Worm (Caenorhabditis elegans) whole organism, young adult: ENCODE data around the gene rabn-5.

Experiments
- B0019.2 ChIP-seq: fragments of 200-800 bp; sonication (Bioruptor generic); conservative IDR thresholded peaks from 2 replicates; pipeline ENCODE4 v1.3.6; 2022; ENCODE audit warnings: missing genetic modification reagents, missing genetic modification characterization, missing compliant biosample characterization
- B0035.1 ChIP-seq: sonication (generic microtip); optimal IDR thresholded peaks from 2 replicates; lab custom pipeline; 2016; ENCODE audit warnings: missing genetic modification characterization, mild to moderate bottlenecking, missing compliant biosample characterization, missing genotype, missing genetic modification reagents
- B0336.3 ChIP-seq: fragments of 200-800 bp; sonication (Bioruptor generic); IDR thresholded peaks from 2 replicates; pipeline ENCODE4 v1.3.6; 2022; ENCODE audit warnings: missing genetic modification characterization, missing compliant biosample characterization
- C17E4.6 ChIP-seq: fragments of 200-800 bp; sonication (Bioruptor generic); IDR thresholded peaks from 2 replicates; pipeline ENCODE4 v1.3.6; 2022; ENCODE audit warnings: missing genetic modification reagents, missing genetic modification characterization, missing compliant biosample characterization
- D2030.7 ChIP-seq: fragments of 200-800 bp; sonication (Bioruptor generic); IDR thresholded peaks from 2 replicates; pipeline ENCODE4 v1.3.6; 2022; ENCODE audit warnings: missing genetic modification reagents, missing genetic modification characterization, missing compliant biosample characterization
- F22D6.2 ChIP-seq: sonication (generic microtip); optimal IDR thresholded peaks from 2 replicates; lab custom pipeline; 2016; ENCODE audit warnings: mild to moderate bottlenecking, missing genetic modification characterization, missing compliant biosample characterization
- F33H1.4 ChIP-seq: fragments of 200-800 bp; sonication (Bioruptor generic); IDR thresholded peaks from 2 replicates; pipeline ENCODE4 v1.3.6; 2022; ENCODE audit warnings: missing genetic modification reagents, missing genetic modification characterization, missing compliant biosample characterization
- F37B4.10 ChIP-seq: fragments of 200-800 bp; sonication (Bioruptor generic); IDR thresholded peaks from 2 replicates; pipeline ENCODE4 v1.3.6; 2022; ENCODE audit warnings: missing genetic modification characterization, missing compliant biosample characterization
- F49E8.2 ChIP-seq: sonication (generic microtip); optimal IDR thresholded peaks from 3 replicates; lab custom pipeline; 2017; ENCODE audit warnings: missing genetic modification characterization, mild to moderate bottlenecking, missing compliant biosample characterization, antibody characterized with exemption, moderate library complexity; ENCODE audit not compliant: insufficient read depth
- K11D2.4 ChIP-seq: fragments of 200-800 bp; sonication (Bioruptor generic); IDR thresholded peaks from 2 replicates; pipeline ENCODE4 v1.3.6; 2022; ENCODE audit warnings: missing genetic modification reagents, missing genetic modification characterization, missing compliant biosample characterization
- T26A5.8 ChIP-seq: sonication (generic microtip); optimal IDR thresholded peaks from 2 replicates; lab custom pipeline; 2016; ENCODE audit warnings: missing genetic modification characterization, missing compliant biosample characterization
- ZK185.1 ChIP-seq: sonication (generic microtip); optimal IDR thresholded peaks from 2 replicates; lab custom pipeline; 2016; ENCODE audit warnings: mild to moderate bottlenecking, missing genetic modification characterization, missing compliant biosample characterization; ENCODE audit not compliant: poor library complexity, severe bottlenecking
- aptf-2 ChIP-seq: fragments of 200-800 bp; sonication (Bioruptor generic); conservative IDR thresholded peaks from 2 replicates; pipeline ENCODE4 v1.3.6; 2022; ENCODE audit warnings: missing genetic modification reagents, missing genetic modification characterization, missing compliant biosample characterization
- athp-1 ChIP-seq: sonication (generic microtip); optimal IDR thresholded peaks from 2 replicates; lab custom pipeline; 2017; ENCODE audit warnings: mild to moderate bottlenecking, missing genetic modification characterization, missing compliant biosample characterization
- ceh-100 ChIP-seq: fragments of 200-800 bp; sonication (Bioruptor generic); IDR thresholded peaks from 2 replicates; pipeline ENCODE4 v1.3.6; 2022; ENCODE audit warnings: missing genetic modification reagents, missing genetic modification characterization, missing compliant biosample characterization
- ceh-27 ChIP-seq: fragments of 200-800 bp; sonication (Bioruptor generic); optimal IDR thresholded peaks from 2 replicates; lab custom pipeline; 2018; ENCODE audit warnings: mild to moderate bottlenecking, missing genetic modification characterization, moderate library complexity, missing compliant biosample characterization
- ceh-79 ChIP-seq: sonication (generic microtip); optimal IDR thresholded peaks from 2 replicates; lab custom pipeline; 2017; ENCODE audit warnings: mild to moderate bottlenecking, missing genetic modification characterization, missing compliant biosample characterization
- ceh-91 ChIP-seq: fragments of 200-800 bp; sonication (Bioruptor generic); IDR thresholded peaks from 2 replicates; pipeline ENCODE4 v1.3.6; 2022; ENCODE audit warnings: missing genetic modification reagents, missing genetic modification characterization, missing compliant biosample characterization
- dox-1 ChIP-seq: fragments of 200-800 bp; sonication (Bioruptor generic); IDR thresholded peaks from 2 replicates; pipeline ENCODE4 v1.3.6; 2022; ENCODE audit warnings: missing genetic modification reagents, missing genetic modification characterization, missing compliant biosample characterization
- efl-1 ChIP-seq: fragments of 150-350 bp; optimal IDR thresholded peaks from 2 replicates; lab custom pipeline; 2014; ENCODE audit warnings: missing biosample characterization, missing genetic modification reagents, missing genetic modification characterization
- him-1 ChIP-seq: sonication (generic microtip); optimal IDR thresholded peaks from 2 replicates; lab custom pipeline; 2016; ENCODE audit warnings: missing genotype, missing genetic modification reagents, missing genetic modification characterization, missing compliant biosample characterization
- hsf-1 ChIP-seq: fragments of 200-800 bp; sonication (Bioruptor generic); IDR thresholded peaks from 2 replicates; pipeline ENCODE4 v1.3.6; 2022; ENCODE audit warnings: missing genetic modification reagents, missing genetic modification characterization, missing compliant biosample characterization
- let-607 ChIP-seq, 2 experiments: fragments of 200-800 bp in 1 of 2; sonication (Bioruptor generic) in 1 of 2; sonication (generic microtip) in 1 of 2; optimal IDR thresholded peaks; 2 replicates each; lab custom pipeline; 2016 to 2018; ENCODE audit warnings: mild to moderate bottlenecking in 2 of 2, missing compliant biosample characterization in 2 of 2, missing genetic modification characterization in 2 of 2, moderate library complexity in 2 of 2, missing genotype in 1 of 2
- lin-40 ChIP-seq: sonication (generic microtip); optimal IDR thresholded peaks from 2 replicates; lab custom pipeline; 2016; ENCODE audit warnings: missing genetic modification characterization, mild to moderate bottlenecking, missing compliant biosample characterization, missing genotype, missing genetic modification reagents
- lin-54 ChIP-seq: fragments of 200-800 bp; sonication (Bioruptor generic); optimal IDR thresholded peaks from 2 replicates; lab custom pipeline; 2018; ENCODE audit warnings: mild to moderate bottlenecking, missing genetic modification characterization, missing compliant biosample characterization
- lsl-1 ChIP-seq: fragments of 200-800 bp; sonication (Bioruptor generic); optimal IDR thresholded peaks from 2 replicates; lab custom pipeline; 2018; ENCODE audit warnings: mild to moderate bottlenecking, missing genetic modification characterization, moderate library complexity, missing compliant biosample characterization
- madf-10 ChIP-seq: sonication (generic microtip); optimal IDR thresholded peaks from 2 replicates; lab custom pipeline; 2016; ENCODE audit warnings: mild to moderate bottlenecking, missing genetic modification characterization, missing compliant biosample characterization
- madf-6 ChIP-seq: fragments of 200-800 bp; sonication (Bioruptor generic); IDR thresholded peaks from 2 replicates; pipeline ENCODE4 v1.3.6; 2022; ENCODE audit warnings: missing genetic modification reagents, missing genetic modification characterization, missing compliant biosample characterization
- madf-8 ChIP-seq: fragments of 200-800 bp; sonication (Bioruptor generic); conservative IDR thresholded peaks from 2 replicates; pipeline ENCODE4 v1.3.6; 2022; ENCODE audit warnings: missing genetic modification reagents, missing genetic modification characterization, missing compliant biosample characterization
- mxl-1 ChIP-seq: sonication (generic microtip); optimal IDR thresholded peaks from 2 replicates; lab custom pipeline; 2016; ENCODE audit warnings: missing genetic modification characterization, missing compliant biosample characterization
- nfya-1 ChIP-seq: sonication (generic microtip); optimal IDR thresholded peaks from 2 replicates; lab custom pipeline; 2017; ENCODE audit warnings: antibody characterized with exemption, missing compliant biosample characterization, missing genetic modification characterization, borderline replicate concordance; ENCODE audit not compliant: insufficient read depth
- nfyb-1 ChIP-seq: fragments of 200-800 bp; sonication (Bioruptor generic); IDR thresholded peaks from 2 replicates; pipeline ENCODE4 v1.3.6; 2022; ENCODE audit warnings: missing genetic modification reagents, missing genetic modification characterization, missing compliant biosample characterization
- nhr-90 ChIP-seq: sonication (generic microtip); optimal IDR thresholded peaks from 2 replicates; lab custom pipeline; 2016; ENCODE audit warnings: missing genotype, mild to moderate bottlenecking, missing genetic modification characterization, missing compliant biosample characterization
- pbrm-1 ChIP-seq: fragments of 200-800 bp; sonication (Bioruptor generic); IDR thresholded peaks from 2 replicates; pipeline ENCODE4 v1.3.6; 2022; ENCODE audit warnings: missing genetic modification reagents, missing genetic modification characterization, missing compliant biosample characterization
- snpc-1.3 ChIP-seq: sonication (generic microtip); optimal IDR thresholded peaks from 2 replicates; lab custom pipeline; 2017; ENCODE audit warnings: missing genetic modification characterization, mild to moderate bottlenecking, missing compliant biosample characterization, antibody characterized with exemption, moderate library complexity, missing genotype, missing genetic modification reagents; ENCODE audit not compliant: insufficient read depth
- snpc-4 ChIP-seq, 5 experiments: fragments of 150-350 bp in 1 of 5; sonication (generic microtip) in 4 of 5; optimal IDR thresholded peaks; 2 replicates each; lab custom pipeline; 2014 to 2018; ENCODE audit warnings: missing genetic modification characterization in 5 of 5, missing biosample characterization in 3 of 5, antibody characterized with exemption in 2 of 5, mild to moderate bottlenecking in 2 of 5, missing compliant biosample characterization in 2 of 5, missing genotype in 2 of 5, moderate library complexity in 2 of 5, missing genetic modification reagents in 1 of 5
- tlf-1 ChIP-seq: fragments of 200-800 bp; sonication (Bioruptor generic); optimal IDR thresholded peaks from 2 replicates; lab custom pipeline; 2018; ENCODE audit warnings: mild to moderate bottlenecking, missing genetic modification characterization, missing compliant biosample characterization

rabn-5 gene

ce11 chrIII:5871760-5872159, 7.4 kb downstream of the rabn-5 start, which contains the start of the genes F01F1.11 and F01F1.3 (continued):
- 0 out of 2 replicates have a peak, but pooled peaks have one; percentile 15 for TF ChIP-seq B0019.2
- TF ChIP-seq madf-6 (GFP tag; lab: Robert Waterston, UW): peak; percentile 80
- TF ChIP-seq C17E4.6 (GFP tag; lab: Robert Waterston, UW): 0 out of 2 replicates have a peak, but pooled peaks have one; percentile 28
- TF ChIP-seq K11D2.4 (GFP tag; lab: Robert Waterston, UW): peak; percentile 57
- TF ChIP-seq nhr-90: no peak
- TF ChIP-seq athp-1 (tag; lab: Kevin White, UChicago): peak; percentile 6
- TF ChIP-seq T26A5.8: no peak
- TF ChIP-seq aptf-2 (GFP tag; lab: Robert Waterston, UW): 0 out of 2 replicates have a peak, but pooled peaks have one; percentile 52
- TF ChIP-seq let-607 (tag; optimal IDR thresholded peaks at IDR 0.05; lab: Kevin White, UChicago): peak in 1 of 2 experiments; percentile 57
- TF ChIP-seq ZK185.1: peak; percentile 78
- no peak for TF ChIP-seq nfya-1 (tag; lab: Kevin White, UChicago)
- TF ChIP-seq ceh-100 (GFP tag; lab: Robert Waterston, UW): peak; percentile 36; the same call in 1 of the 2 replicates
- peak; percentile 72 for TF ChIP-seq ceh-27 (GFP tag; lab: Kevin White, UChicago)
- TF ChIP-seq F33H1.4 (GFP tag; lab: Robert Waterston, UW): peak; percentile 63
- TF ChIP-seq D2030.7 (GFP tag; lab: Robert Waterston, UW): peak; percentile 69
- no peak for TF ChIP-seq mxl-1 (tag; lab: Kevin White, UChicago)
- peak; percentile 40 for TF ChIP-seq madf-10 (tag; lab: Kevin White, UChicago)
- TF ChIP-seq ceh-79 (tag; lab: Kevin White, UChicago): no peak
- peak; percentile 80 for TF ChIP-seq efl-1 (GFP tag; lab: Kevin White, UChicago)
- peak; percentile 39 for TF ChIP-seq F22D6.2 (tag; lab: Kevin White, UChicago)
- TF ChIP-seq pbrm-1 (GFP tag; lab: Robert Waterston, UW): peak; percentile 57; the same call in 1 of the 2 replicates
- peak; percentile 31 for TF ChIP-seq him-1 (tag; lab: Kevin White, UChicago)
- TF ChIP-seq lin-54 (GFP tag; lab: Kevin White, UChicago): peak; percentile 94
- TF ChIP-seq hsf-1 (GFP tag; lab: Robert Waterston, UW): no peak
- peak; percentile 64; the same call in 1 of the 2 replicates for TF ChIP-seq nfyb-1 (GFP tag; lab: Robert Waterston, UW)
- no peak for TF ChIP-seq B0035.1
- peak; percentile 64; the same call in 1 of the 2 replicates for TF ChIP-seq dox-1 (GFP tag; lab: Robert Waterston, UW)
- peak; percentile 9 for TF ChIP-seq tlf-1 (GFP tag; lab: Kevin White, UChicago)
- TF ChIP-seq ceh-91 (GFP tag; lab: Robert Waterston, UW): peak; percentile 50; the same call in 1 of the 2 replicates
- TF ChIP-seq F37B4.10 (GFP tag; lab: Robert Waterston, UW): no peak
- peak; percentile 59 for TF ChIP-seq lin-40 (tag; lab: Kevin White, UChicago)
- TF ChIP-seq lsl-1 (GFP tag; lab: Kevin White, UChicago): peak; percentile 61
- peak; percentile 42 for TF ChIP-seq F49E8.2 (tag; lab: Kevin White, UChicago)
- TF ChIP-seq snpc-1.3 (tag; lab: Kevin White, UChicago): peak; percentile 28
- TF ChIP-seq snpc-4 (GFP tag; optimal IDR thresholded peaks at IDR 0.05; lab: Kevin White, UChicago): no peak
- TF ChIP-seq snpc-4 (tag; optimal IDR thresholded peaks at IDR 0.05; lab: Kevin White, UChicago): peak in 2 of 4 experiments; percentile 13 to 17
- TF ChIP-seq B0336.3: 0 out of 2 replicates have a peak, but pooled peaks have one; percentile 15
- 0 out of 2 replicates have a peak, but pooled peaks have one; percentile 25 for TF ChIP-seq madf-8 (GFP tag; lab: Robert Waterston, UW)
